Worm (Caenorhabditis elegans): ENCODE data around the gene K03H9.3.
A peak's percentile ranks its signal among the peaks of the same experiment; 100 is the strongest.

Gene K03H9.3

DNA sequence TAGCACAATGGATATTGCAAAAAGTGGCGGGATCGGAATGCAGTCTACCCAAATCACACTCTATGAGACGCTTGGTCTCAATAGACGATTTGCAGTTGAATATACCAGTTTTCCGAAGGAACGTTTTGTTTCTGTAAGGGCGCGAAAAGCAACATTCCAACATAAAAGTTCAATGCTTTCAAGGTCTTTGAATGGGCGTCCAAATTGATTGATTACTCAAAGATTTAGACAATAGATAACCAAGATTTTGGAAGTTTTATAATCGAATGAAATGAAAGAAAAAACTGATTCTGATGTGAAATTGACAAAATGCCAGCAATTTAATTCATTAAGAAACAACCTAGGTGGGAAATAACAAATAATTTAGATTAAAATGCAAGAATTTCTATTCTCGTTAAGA is 3.7 kb upstream of the K03H9.3 start:
- no peak for TF ChIP-seq elt-3 (tag; optimal IDR thresholded peaks at IDR 0.05)
- no peak for TF ChIP-seq lin-13 (tag; optimal IDR thresholded peaks at IDR 0.05)
- TF ChIP-seq sptf-1 (tag; optimal IDR thresholded peaks at IDR 0.05) = no peak
- TF ChIP-seq unc-39 (tag; optimal IDR thresholded peaks at IDR 0.05) = no peak
- no peak for TF ChIP-seq mep-1 (tag; optimal IDR thresholded peaks at IDR 0.05)
- no peak for TF ChIP-seq ces-1 (GFP tag; optimal IDR thresholded peaks at IDR 0.05)
- TF ChIP-seq unc-62 (GFP tag; optimal IDR thresholded peaks at IDR 0.05) = no peak
- no peak for TF ChIP-seq nhr-28 (tag; optimal IDR thresholded peaks at IDR 0.05)
- TF ChIP-seq snpc-4 (tag; optimal IDR thresholded peaks at IDR 0.05) = no peak
- no peak for TF ChIP-seq ceh-83 (GFP tag; optimal IDR thresholded peaks at IDR 0.05)
- no peak for TF ChIP-seq flh-1 (GFP tag; optimal IDR thresholded peaks at IDR 0.05)
- TF ChIP-seq elt-1 (tag; optimal IDR thresholded peaks at IDR 0.05; ENCODE audit: borderline replicate concordance, insufficient read depth) = no peak
- no peak for TF ChIP-seq hlh-1 (tag; optimal IDR thresholded peaks at IDR 0.05)

DNA sequence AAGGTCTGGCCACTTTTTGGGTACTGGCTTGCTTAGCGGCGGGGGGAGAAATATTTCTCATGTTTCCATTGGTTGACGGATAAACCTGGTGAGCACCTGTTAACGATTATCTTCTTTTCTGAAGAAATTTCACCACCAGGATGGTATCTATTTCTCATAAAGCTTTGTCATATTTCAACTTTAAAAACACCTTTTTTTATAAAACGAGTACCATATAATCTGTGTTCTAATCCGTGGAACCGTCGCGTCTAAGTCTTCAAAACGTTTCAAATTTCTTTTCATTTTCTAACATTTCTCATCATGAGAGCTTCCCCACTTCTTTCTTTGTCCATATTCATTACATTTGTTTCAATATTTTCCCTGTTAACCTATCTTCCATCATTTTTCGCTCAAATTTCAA is 3.1 kb downstream of the K03H9.3 start, which contains the start of gene col-75:
col-75 (plus strand) TSS at position 301 of the 400 bp plus-strand sequence.
- TF ChIP-seq bed-3 (GFP tag; optimal IDR thresholded peaks at IDR 0.05) (no peak), tbx-8 (GFP tag; optimal IDR thresholded peaks at IDR 0.05) (no peak), snpc-4 (tag; optimal IDR thresholded peaks at IDR 0.05) (no peak), flh-1 (GFP tag; optimal IDR thresholded peaks at IDR 0.05) (no peak), sptf-1 (tag; optimal IDR thresholded peaks at IDR 0.05) (no peak), blmp-1 (tag; optimal IDR thresholded peaks at IDR 0.05) (no peak), unc-120 (tag; optimal IDR thresholded peaks at IDR 0.05; ENCODE audit: poor library complexity, severe bottlenecking) (no peak), lsy-2 (tag; optimal IDR thresholded peaks at IDR 0.05) (no peak), mls-2 (tag; optimal IDR thresholded peaks at IDR 0.05) (no peak), ceh-43 (GFP tag; optimal IDR thresholded peaks at IDR 0.05) (no peak), ztf-11 (tag; optimal IDR thresholded peaks at IDR 0.05) (no peak), elt-3 (tag; optimal IDR thresholded peaks at IDR 0.05) (no peak), mep-1 (tag; optimal IDR thresholded peaks at IDR 0.05) (no peak), zip-8 (tag; optimal IDR thresholded peaks at IDR 0.05) (no peak), ceh-83 (GFP tag; optimal IDR thresholded peaks at IDR 0.05) (no peak)

DNA sequence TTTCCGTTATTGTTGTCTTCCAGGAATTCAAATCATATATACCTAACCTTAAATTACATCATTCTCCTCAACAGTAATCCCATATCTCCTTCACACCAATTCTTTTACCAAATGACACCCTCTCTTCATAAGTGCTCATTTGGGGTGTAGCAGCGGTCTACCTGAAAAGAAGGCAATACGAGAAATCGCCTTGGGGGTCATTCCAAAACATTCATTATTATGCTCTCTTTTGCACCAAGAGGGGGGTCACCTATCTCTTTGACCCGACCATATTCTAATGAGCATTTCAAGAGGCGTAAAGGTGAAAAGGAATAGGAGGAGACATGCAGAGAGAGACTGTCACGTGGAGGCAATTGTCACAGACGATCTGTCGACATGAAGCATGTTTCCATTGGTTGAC is 13.9 kb downstream of the K03H9.3 start:
- TF ChIP-seq nhr-2 (tag; optimal IDR thresholded peaks at IDR 0.05) (peak; percentile 95), nhr-76 (tag; optimal IDR thresholded peaks at IDR 0.05) (no peak)

DNA sequence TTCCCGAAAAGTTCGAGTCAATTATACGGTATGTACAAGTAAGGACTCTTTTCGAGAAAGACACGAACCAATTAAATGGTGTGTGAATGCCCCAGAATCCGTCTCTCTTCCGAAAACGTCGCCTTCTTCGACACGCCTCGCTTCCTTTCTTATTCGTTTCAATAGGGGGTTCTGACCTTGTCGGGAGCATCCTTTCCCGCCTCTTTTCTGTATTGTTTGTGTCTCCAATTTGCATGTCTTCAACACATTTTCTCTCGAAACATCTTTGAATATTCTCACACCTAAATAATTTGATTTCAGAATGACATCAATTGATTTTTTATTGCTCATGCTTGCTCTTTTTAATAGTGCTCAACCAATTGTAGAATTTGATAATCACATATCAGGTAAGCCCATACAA is 18.2 kb downstream of the K03H9.3 start, which contains the start of gene cutl-16:
cutl-16 (plus strand) TSS at position 301 of the 400 bp plus-strand sequence.
- TF ChIP-seq unc-120 (tag; optimal IDR thresholded peaks at IDR 0.05; ENCODE audit: poor library complexity, severe bottlenecking) (no peak), mls-2 (tag; optimal IDR thresholded peaks at IDR 0.05) (peak; percentile 23), nhr-237 (tag; optimal IDR thresholded peaks at IDR 0.05) (no peak), sptf-1 (tag; optimal IDR thresholded peaks at IDR 0.05) (peak; percentile 22), lin-13 (tag; optimal IDR thresholded peaks at IDR 0.05) (no peak), mab-5 (tag; optimal IDR thresholded peaks at IDR 0.05) (no peak), mep-1 (tag; optimal IDR thresholded peaks at IDR 0.05) (no peak), ham-2 (GFP tag; optimal IDR thresholded peaks at IDR 0.05) (peak; percentile 8), elt-1 (tag; optimal IDR thresholded peaks at IDR 0.05; ENCODE audit: borderline replicate concordance, insufficient read depth) (no peak)

DNA sequence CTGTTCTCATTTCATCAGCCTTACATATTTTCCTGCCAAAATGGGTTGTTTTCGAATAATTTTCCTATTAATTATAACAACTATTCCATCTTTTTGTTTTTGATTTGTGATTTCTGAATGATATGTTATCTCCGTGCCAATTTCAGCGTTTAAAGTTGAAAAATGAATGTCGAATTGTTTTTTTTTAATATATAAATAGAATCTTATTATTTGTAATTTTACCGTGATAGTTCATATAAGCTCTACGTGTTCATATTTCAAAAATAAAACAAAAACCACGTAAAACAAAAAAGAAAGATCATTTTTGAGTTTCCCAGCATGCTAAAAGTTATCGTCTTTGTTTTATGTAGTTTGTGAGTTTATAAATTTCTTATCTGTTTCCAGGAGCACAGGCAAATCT is 20.8 kb downstream of the K03H9.3 start, which contains the start of gene K06A1.2:
K06A1.2 (plus strand) TSS at position 301 of the 400 bp plus-strand sequence.
- TF ChIP-seq mls-2 (tag; optimal IDR thresholded peaks at IDR 0.05) = no peak
- no peak for TF ChIP-seq mab-5 (tag; optimal IDR thresholded peaks at IDR 0.05)
- TF ChIP-seq unc-39 (tag; optimal IDR thresholded peaks at IDR 0.05) = no peak
- TF ChIP-seq nhr-2 (tag; optimal IDR thresholded peaks at IDR 0.05) = no peak
- no peak for TF ChIP-seq ceh-39 (tag; optimal IDR thresholded peaks at IDR 0.05)
- no peak for TF ChIP-seq flh-1 (GFP tag; optimal IDR thresholded peaks at IDR 0.05)
- TF ChIP-seq ceh-43 (GFP tag; optimal IDR thresholded peaks at IDR 0.05) = no peak
- no peak for TF ChIP-seq ztf-11 (tag; optimal IDR thresholded peaks at IDR 0.05)
- no peak for TF ChIP-seq nhr-12 (tag; optimal IDR thresholded peaks at IDR 0.05)

DNA sequence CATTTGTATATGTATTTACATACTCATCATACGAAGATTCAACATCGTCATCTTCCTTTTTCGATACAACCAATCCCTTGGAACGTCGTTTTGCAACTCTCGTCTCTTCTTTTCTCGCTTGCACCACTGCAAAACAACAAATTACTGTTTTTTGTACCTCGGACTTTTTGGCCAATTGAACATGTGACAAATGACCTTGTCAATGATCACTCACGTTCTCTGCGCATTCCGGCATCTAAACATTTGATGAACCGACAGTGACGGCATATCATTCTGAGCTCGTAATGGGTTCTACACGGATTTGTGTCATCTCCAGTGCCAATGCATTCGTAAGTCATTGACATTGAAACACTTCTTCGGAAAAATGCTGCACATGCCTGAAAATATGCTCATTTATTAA is 25.3 kb downstream of the K03H9.3 start:
- no peak for TF ChIP-seq mep-1 (tag; optimal IDR thresholded peaks at IDR 0.05)
- TF ChIP-seq nhr-237 (tag; optimal IDR thresholded peaks at IDR 0.05) = no peak
- no peak for TF ChIP-seq nhr-76 (tag; optimal IDR thresholded peaks at IDR 0.05)
- no peak for TF ChIP-seq ztf-11 (tag; optimal IDR thresholded peaks at IDR 0.05)
- no peak for TF ChIP-seq elt-1 (tag; optimal IDR thresholded peaks at IDR 0.05; ENCODE audit: borderline replicate concordance, insufficient read depth)
- no peak for TF ChIP-seq hlh-1 (tag; optimal IDR thresholded peaks at IDR 0.05)
- TF ChIP-seq ceh-39 (tag; optimal IDR thresholded peaks at IDR 0.05) = no peak
- TF ChIP-seq mls-2 (tag; optimal IDR thresholded peaks at IDR 0.05) = no peak
- no peak for TF ChIP-seq tbx-8 (GFP tag; optimal IDR thresholded peaks at IDR 0.05)
- TF ChIP-seq unc-120 (tag; optimal IDR thresholded peaks at IDR 0.05; ENCODE audit: poor library complexity, severe bottlenecking) = no peak
- no peak for TF ChIP-seq lin-13 (tag; optimal IDR thresholded peaks at IDR 0.05)
- TF ChIP-seq ceh-43 (GFP tag; optimal IDR thresholded peaks at IDR 0.05) = no peak
- no peak for TF ChIP-seq sptf-1 (tag; optimal IDR thresholded peaks at IDR 0.05)
- no peak for TF ChIP-seq pha-4 (tag; optimal IDR thresholded peaks at IDR 0.05)

Data from whole organism, mixed stage, embryonic.